Worm (Caenorhabditis elegans): ENCODE data around the gene Y55B1AR.2.
A peak's percentile ranks its signal among the peaks of the same experiment; 100 is the strongest.

DNA sequence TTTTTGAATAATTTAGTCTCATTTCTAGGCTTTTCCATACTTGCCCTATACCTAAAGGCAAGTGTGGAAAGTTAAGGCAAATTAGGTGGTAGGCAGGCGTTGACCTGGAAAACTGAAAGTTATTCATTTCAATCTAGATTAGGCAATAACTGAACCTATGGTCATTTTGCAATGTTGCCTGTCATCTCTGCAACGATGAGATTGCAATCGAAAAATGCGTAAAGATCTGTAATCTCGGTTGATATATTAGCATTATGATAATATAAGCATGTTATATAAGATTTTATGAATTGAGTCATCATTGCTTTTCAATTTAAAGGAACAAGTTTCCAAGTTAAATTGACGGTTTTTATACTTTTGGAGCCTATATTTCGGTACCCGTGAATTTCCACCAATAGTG, 50.9 kb downstream of the Y55B1AR.2 start:
- TF ChIP-seq mab-5 (tag; optimal IDR thresholded peaks at IDR 0.05) (no peak), elt-1 (tag; optimal IDR thresholded peaks at IDR 0.05; ENCODE audit: borderline replicate concordance, insufficient read depth) (peak; percentile 97), nhr-76 (tag; optimal IDR thresholded peaks at IDR 0.05) (no peak)
